Worm (Caenorhabditis elegans) whole organism, young adult: ENCODE data around the gene gst-4.
A peak's percentile ranks its signal among the peaks of the same experiment; 100 is the strongest.

ENCODE experiments used
- B0336.3 ChIP-seq: fragments of 200-800 bp; sonication (Bioruptor generic); IDR thresholded peaks from 2 replicates; pipeline ENCODE4 v1.3.6; 2022; ENCODE audit warnings: missing genetic modification characterization, missing compliant biosample characterization
- F39B2.1 ChIP-seq: fragments of 200-800 bp; sonication (Bioruptor generic); IDR thresholded peaks from 2 replicates; pipeline ENCODE4 v1.3.6; 2022; ENCODE audit warnings: missing genetic modification reagents, missing genetic modification characterization, missing compliant biosample characterization
- F49E8.2 ChIP-seq: sonication (generic microtip); optimal IDR thresholded peaks from 3 replicates; lab custom pipeline; 2017; ENCODE audit warnings: missing genetic modification characterization, mild to moderate bottlenecking, missing compliant biosample characterization, antibody characterized with exemption, moderate library complexity; ENCODE audit not compliant: insufficient read depth
- F52B5.7 ChIP-seq: sonication (generic microtip); optimal IDR thresholded peaks from 2 replicates; lab custom pipeline; 2016; ENCODE audit warnings: mild to moderate bottlenecking, missing genetic modification characterization, missing compliant biosample characterization
- F55B11.4 ChIP-seq: sonication (generic microtip); optimal IDR thresholded peaks from 2 replicates; lab custom pipeline; 2016; ENCODE audit warnings: missing compliant biosample characterization, missing genetic modification characterization, borderline replicate concordance; ENCODE audit not compliant: insufficient read depth
- K12H6.12 ChIP-seq: fragments of 200-800 bp; sonication (Bioruptor generic); optimal IDR thresholded peaks from 2 replicates; lab custom pipeline; 2018; ENCODE audit warnings: mild to moderate bottlenecking, missing genetic modification characterization, missing compliant biosample characterization
- T07F8.4 ChIP-seq: sonication (generic microtip); optimal IDR thresholded peaks from 2 replicates; lab custom pipeline; 2016; ENCODE audit warnings: mild to moderate bottlenecking, missing genetic modification characterization, moderate library complexity, missing compliant biosample characterization
- T26A5.8 ChIP-seq: sonication (generic microtip); optimal IDR thresholded peaks from 2 replicates; lab custom pipeline; 2016; ENCODE audit warnings: missing genetic modification characterization, missing compliant biosample characterization
- Y53F4B.3 ChIP-seq: fragments of 200-800 bp; sonication (Bioruptor generic); IDR thresholded peaks from 2 replicates; pipeline ENCODE4 v1.3.6; 2022; ENCODE audit warnings: missing genetic modification reagents, missing genetic modification characterization, missing compliant biosample characterization
- Y53G8AR.9 ChIP-seq: fragments of 200-800 bp; sonication (Bioruptor generic); conservative IDR thresholded peaks from 2 replicates; pipeline ENCODE4 v1.3.6; 2022; ENCODE audit warnings: missing genetic modification reagents, missing genetic modification characterization, missing compliant biosample characterization
- Y79H2A.3 ChIP-seq: fragments of 200-800 bp; sonication (Bioruptor generic); conservative IDR thresholded peaks from 2 replicates; pipeline ENCODE4 v1.3.6; 2022; ENCODE audit warnings: missing genetic modification reagents, missing genetic modification characterization, missing compliant biosample characterization
- Y95B8A.8 ChIP-seq: fragments of 200-800 bp; sonication (Bioruptor generic); IDR thresholded peaks from 2 replicates; pipeline ENCODE4 v1.3.6; 2022; ENCODE audit warnings: missing genetic modification reagents, missing genetic modification characterization, missing compliant biosample characterization
- aptf-2 ChIP-seq: fragments of 200-800 bp; sonication (Bioruptor generic); conservative IDR thresholded peaks from 2 replicates; pipeline ENCODE4 v1.3.6; 2022; ENCODE audit warnings: missing genetic modification reagents, missing genetic modification characterization, missing compliant biosample characterization
- aptf-3 ChIP-seq: fragments of 200-800 bp; sonication (Bioruptor generic); IDR thresholded peaks from 2 replicates; pipeline ENCODE4 v1.3.6; 2022; ENCODE audit warnings: missing genetic modification characterization, missing compliant biosample characterization
- cebp-2 ChIP-seq: fragments of 200-800 bp; sonication (Bioruptor generic); IDR thresholded peaks from 2 replicates; pipeline ENCODE4 v1.3.6; 2022; ENCODE audit warnings: missing genetic modification characterization, missing compliant biosample characterization
- ceh-58 ChIP-seq: fragments of 200-800 bp; sonication (Bioruptor generic); IDR thresholded peaks from 2 replicates; pipeline ENCODE4 v1.3.6; 2022; ENCODE audit warnings: missing genetic modification characterization, missing compliant biosample characterization
- ceh-79 ChIP-seq: sonication (generic microtip); optimal IDR thresholded peaks from 2 replicates; lab custom pipeline; 2017; ENCODE audit warnings: mild to moderate bottlenecking, missing genetic modification characterization, missing compliant biosample characterization
- chd-7 ChIP-seq: sonication (generic microtip); optimal IDR thresholded peaks from 2 replicates; lab custom pipeline; 2016; ENCODE audit warnings: mild to moderate bottlenecking, missing genetic modification characterization, moderate library complexity, missing compliant biosample characterization
- dox-1 ChIP-seq: fragments of 200-800 bp; sonication (Bioruptor generic); IDR thresholded peaks from 2 replicates; pipeline ENCODE4 v1.3.6; 2022; ENCODE audit warnings: missing genetic modification reagents, missing genetic modification characterization, missing compliant biosample characterization
- egl-18 ChIP-seq: fragments of 200-800 bp; sonication (Bioruptor generic); IDR thresholded peaks from 2 replicates; pipeline ENCODE4 v1.3.6; 2022; ENCODE audit warnings: missing genetic modification reagents, missing genetic modification characterization, missing compliant biosample characterization
- egl-44 ChIP-seq: fragments of 200-800 bp; sonication (Bioruptor generic); IDR thresholded peaks from 2 replicates; pipeline ENCODE4 v1.3.6; 2022; ENCODE audit warnings: missing genetic modification reagents, missing genetic modification characterization, missing compliant biosample characterization
- ekl-4 ChIP-seq: fragments of 200-800 bp; sonication (Bioruptor generic); IDR thresholded peaks from 2 replicates; pipeline ENCODE4 v1.3.6; 2022; ENCODE audit warnings: missing genetic modification reagents, missing genetic modification characterization, missing compliant biosample characterization
- fkh-3 ChIP-seq: sonication (generic microtip); optimal IDR thresholded peaks from 2 replicates; lab custom pipeline; 2016; ENCODE audit warnings: mild to moderate bottlenecking, missing genetic modification characterization, missing compliant biosample characterization
- hlh-26 ChIP-seq: fragments of 200-800 bp; sonication (Bioruptor generic); conservative IDR thresholded peaks from 2 replicates; pipeline ENCODE4 v1.3.6; 2022; ENCODE audit warnings: missing genetic modification reagents, missing genetic modification characterization, missing compliant biosample characterization
- hrde-1 ChIP-seq: sonication (generic microtip); optimal IDR thresholded peaks from 2 replicates; lab custom pipeline; 2016; ENCODE audit warnings: missing genetic modification characterization, mild to moderate bottlenecking, missing compliant biosample characterization, moderate library complexity, missing genotype, missing genetic modification reagents, borderline replicate concordance
- lin-26 ChIP-seq: fragments of 200-800 bp; sonication (Bioruptor generic); IDR thresholded peaks from 2 replicates; pipeline ENCODE4 v1.3.6; 2022; ENCODE audit warnings: missing genetic modification reagents, missing genetic modification characterization, missing compliant biosample characterization
- lin-35 ChIP-seq, 3 experiments: fragments of 150-350 bp in 2 of 3; sonication (generic microtip) in 1 of 3; optimal IDR thresholded peaks; 2 replicates each; lab custom pipeline; 2014 to 2018; ENCODE audit warnings: missing biosample characterization in 3 of 3, missing genetic modification characterization in 3 of 3, missing genetic modification reagents in 3 of 3
- madf-6 ChIP-seq: fragments of 200-800 bp; sonication (Bioruptor generic); IDR thresholded peaks from 2 replicates; pipeline ENCODE4 v1.3.6; 2022; ENCODE audit warnings: missing genetic modification reagents, missing genetic modification characterization, missing compliant biosample characterization
- madf-8 ChIP-seq: fragments of 200-800 bp; sonication (Bioruptor generic); conservative IDR thresholded peaks from 2 replicates; pipeline ENCODE4 v1.3.6; 2022; ENCODE audit warnings: missing genetic modification reagents, missing genetic modification characterization, missing compliant biosample characterization
- mel-28 ChIP-seq: sonication (generic microtip); optimal IDR thresholded peaks from 2 replicates; lab custom pipeline; 2016; ENCODE audit warnings: borderline replicate concordance, mild to moderate bottlenecking, missing genetic modification characterization, missing compliant biosample characterization
- mxl-1 ChIP-seq: sonication (generic microtip); optimal IDR thresholded peaks from 2 replicates; lab custom pipeline; 2016; ENCODE audit warnings: missing genetic modification characterization, missing compliant biosample characterization
- nfya-1 ChIP-seq: sonication (generic microtip); optimal IDR thresholded peaks from 2 replicates; lab custom pipeline; 2017; ENCODE audit warnings: antibody characterized with exemption, missing compliant biosample characterization, missing genetic modification characterization, borderline replicate concordance; ENCODE audit not compliant: insufficient read depth
- nfyb-1 ChIP-seq: fragments of 200-800 bp; sonication (Bioruptor generic); IDR thresholded peaks from 2 replicates; pipeline ENCODE4 v1.3.6; 2022; ENCODE audit warnings: missing genetic modification reagents, missing genetic modification characterization, missing compliant biosample characterization
- nhr-27 ChIP-seq: fragments of 200-800 bp; sonication (Bioruptor generic); optimal IDR thresholded peaks from 2 replicates; lab custom pipeline; 2018; ENCODE audit warnings: mild to moderate bottlenecking, missing genetic modification characterization, moderate library complexity, missing compliant biosample characterization
- nhr-90 ChIP-seq: sonication (generic microtip); optimal IDR thresholded peaks from 2 replicates; lab custom pipeline; 2016; ENCODE audit warnings: missing genotype, mild to moderate bottlenecking, missing genetic modification characterization, missing compliant biosample characterization
- pha-4 ChIP-seq: fragments of 150-350 bp; sonication (generic microtip); optimal IDR thresholded peaks from 2 replicates; lab custom pipeline; 2014; ENCODE audit warnings: missing biosample characterization, missing genetic modification reagents, missing genetic modification characterization
- sdz-38 ChIP-seq: sonication (generic microtip); optimal IDR thresholded peaks from 2 replicates; lab custom pipeline; 2016; ENCODE audit warnings: missing genotype, missing genetic modification characterization, missing compliant biosample characterization
- tbx-9 ChIP-seq: sonication (generic microtip); optimal IDR thresholded peaks from 2 replicates; lab custom pipeline; 2016; ENCODE audit warnings: borderline replicate concordance, missing genetic modification characterization, inconsistent platforms, missing compliant biosample characterization
- tlf-1 ChIP-seq: fragments of 200-800 bp; sonication (Bioruptor generic); optimal IDR thresholded peaks from 2 replicates; lab custom pipeline; 2018; ENCODE audit warnings: mild to moderate bottlenecking, missing genetic modification characterization, missing compliant biosample characterization
- unc-130 ChIP-seq: sonication (generic microtip); optimal IDR thresholded peaks from 2 replicates; lab custom pipeline; 2016; ENCODE audit warnings: missing genetic modification reagents, missing genetic modification characterization, missing compliant biosample characterization
- unc-62 ChIP-seq: fragments of 150-350 bp; optimal IDR thresholded peaks from 2 replicates; lab custom pipeline; 2014; ENCODE audit warnings: missing biosample characterization, missing genetic modification reagents, missing genetic modification characterization
- ztf-18 ChIP-seq: sonication (generic microtip); optimal IDR thresholded peaks from 2 replicates; lab custom pipeline; 2016; ENCODE audit warnings: missing genotype, mild to moderate bottlenecking, missing genetic modification characterization, missing compliant biosample characterization
- ztf-22 ChIP-seq: fragments of 200-800 bp; sonication (Bioruptor generic); optimal IDR thresholded peaks from 2 replicates; lab custom pipeline; 2018; ENCODE audit warnings: mild to moderate bottlenecking, missing genetic modification characterization, moderate library complexity, missing compliant biosample characterization
- ztf-28 ChIP-seq: fragments of 200-800 bp; sonication (Bioruptor generic); IDR thresholded peaks from 2 replicates; pipeline ENCODE4 v1.3.6; 2022; ENCODE audit warnings: missing genetic modification reagents, missing genetic modification characterization, missing compliant biosample characterization

Gene gst-4

DNA sequence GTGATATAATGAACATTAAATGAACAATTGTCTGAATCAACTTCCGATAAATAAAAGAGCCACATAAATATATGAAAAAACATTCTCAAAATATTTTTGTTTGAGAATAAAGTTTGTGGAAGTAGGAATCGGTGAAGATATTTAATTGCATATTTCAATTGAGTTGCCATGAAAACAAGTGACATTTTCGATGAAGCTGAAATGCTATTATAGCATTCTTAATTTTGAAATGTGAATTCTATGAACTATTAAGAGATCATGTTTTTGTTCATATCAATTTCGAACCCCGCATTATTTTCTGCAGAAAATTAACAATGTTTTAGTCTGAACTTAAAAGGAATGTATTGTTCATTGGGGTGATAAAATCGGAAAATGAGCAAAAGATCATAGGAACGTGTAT lies 19.8 kb upstream of the gst-4 start, which contains the start of gene irld-21:
Gene irld-21 (minus strand): TSS at position 101 of the 400 bp plus-strand sequence.
- TF ChIP-seq tlf-1 (GFP tag; lab: Kevin White, UChicago) = no peak
- no peak for TF ChIP-seq unc-130 (GFP tag; lab: Kevin White, UChicago)
- no peak for TF ChIP-seq tbx-9 (tag; lab: Kevin White, UChicago)
- TF ChIP-seq sdz-38 (tag; lab: Kevin White, UChicago) = no peak
- TF ChIP-seq F49E8.2 (tag; lab: Kevin White, UChicago) = no peak
- TF ChIP-seq hlh-26 (GFP tag; lab: Robert Waterston, UW) = no peak
- no peak for TF ChIP-seq ekl-4 (GFP tag; lab: Robert Waterston, UW)
- no peak for TF ChIP-seq mel-28
- TF ChIP-seq ceh-79 = no peak
- no peak for TF ChIP-seq pha-4 (tag; lab: Kevin White, UChicago)
- TF ChIP-seq dox-1 (GFP tag; lab: Robert Waterston, UW) = no peak
- TF ChIP-seq K12H6.12 = no peak
- TF ChIP-seq mxl-1 (tag; lab: Kevin White, UChicago) = no peak
- TF ChIP-seq chd-7 (tag; lab: Kevin White, UChicago) = no peak
- TF ChIP-seq F39B2.1 = no peak
- TF ChIP-seq unc-62 (GFP tag; lab: Kevin White, UChicago) = no peak

DNA sequence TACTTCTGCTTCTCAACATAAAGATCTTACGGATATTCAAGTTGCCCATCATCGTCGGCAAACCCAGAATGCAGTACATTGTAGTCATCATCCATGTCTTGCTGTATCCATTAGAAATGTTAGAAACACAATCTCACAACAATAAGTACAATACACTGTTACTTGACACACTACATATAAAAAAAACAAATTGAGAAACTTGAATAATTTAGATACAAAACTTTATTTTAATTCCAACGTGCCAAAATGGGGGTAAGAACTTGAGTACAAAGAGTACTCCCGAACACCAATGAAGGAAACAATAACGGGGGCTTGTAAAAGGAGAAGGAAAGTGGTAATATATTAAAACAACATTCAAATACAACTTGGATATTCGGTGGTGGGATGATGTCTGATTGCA lies 15.5 kb upstream of the gst-4 start, which contains the start of gene ctf-18:
Gene ctf-18 (minus strand): TSS at position 101 of the 400 bp plus-strand sequence.
- TF ChIP-seq madf-6 (GFP tag; lab: Robert Waterston, UW) (0 out of 2 replicates have a peak, but pooled peaks have one; percentile 16), hrde-1 (peak; percentile 31), ztf-22 (no peak)

DNA sequence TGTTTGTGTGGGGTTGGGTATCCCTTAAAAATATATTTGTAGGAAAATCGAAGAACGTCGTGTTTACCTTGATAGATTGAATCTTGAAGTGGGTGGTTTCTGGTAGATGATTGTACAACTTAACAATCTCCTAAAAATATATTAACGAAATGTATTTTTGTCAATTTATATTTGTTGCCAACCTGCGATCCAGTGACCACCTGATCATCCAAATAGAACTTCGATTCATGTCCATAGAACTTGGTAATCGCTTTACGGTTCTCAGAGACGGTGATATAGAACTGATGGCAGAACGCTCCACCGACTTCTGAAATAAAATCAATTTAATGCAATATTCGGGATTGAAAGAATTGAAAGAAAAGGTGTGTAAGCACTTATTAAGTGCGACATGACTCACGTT lies 13.6 kb upstream of the gst-4 start:
- TF ChIP-seq Y53F4B.3 (GFP tag; lab: Robert Waterston, UW) (no peak), lin-26 (GFP tag; lab: Robert Waterston, UW) (0 out of 2 replicates have a peak, but pooled peaks have one; percentile 53)

DNA sequence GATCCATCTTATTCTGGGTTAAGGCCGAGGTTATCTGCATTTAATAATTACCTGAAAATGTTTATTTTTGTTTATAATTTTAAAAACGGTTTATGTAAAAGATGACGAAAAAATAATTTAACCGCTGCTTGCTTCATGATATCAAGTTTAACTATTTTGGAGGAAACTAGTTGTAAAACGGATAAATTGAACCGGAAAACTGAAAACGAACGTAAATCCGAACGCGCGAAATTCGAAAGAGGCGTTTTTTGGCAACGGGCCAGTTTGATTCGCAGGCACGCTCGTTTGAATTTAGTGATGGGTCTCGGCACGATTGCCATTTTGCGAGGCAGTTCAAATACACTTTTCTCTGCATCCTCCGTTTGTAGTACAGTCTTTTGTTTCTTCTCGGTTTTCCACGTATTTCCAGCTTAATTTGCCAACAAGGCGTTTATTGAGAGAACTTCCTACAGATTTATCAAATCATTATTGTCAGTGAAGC lies 13.1 kb upstream of the gst-4 start, which contains the start of the genes gtbp-1 and K08F4.3:
Gene gtbp-1 (minus strand): TSS at position 51 of the 481 bp plus-strand sequence.
Gene K08F4.3 (plus strand): TSS at position 352 of the 481 bp plus-strand sequence.
- TF ChIP-seq cebp-2 (GFP tag; lab: Robert Waterston, UW) (no peak), Y79H2A.3 (GFP tag; lab: Robert Waterston, UW) (no peak), nhr-90 (tag; lab: Kevin White, UChicago) (no peak), madf-8 (GFP tag; lab: Robert Waterston, UW) (peak; percentile 56), F52B5.7 (no peak), egl-44 (no peak), nfya-1 (tag; lab: Kevin White, UChicago) (no peak), lin-35 (GFP tag; optimal IDR thresholded peaks at IDR 0.05; lab: Kevin White, UChicago) (no peak), ztf-28 (GFP tag; lab: Robert Waterston, UW) (no peak), chd-7 (tag; lab: Kevin White, UChicago) (no peak), aptf-3 (GFP tag; lab: Robert Waterston, UW) (no peak), Y95B8A.8 (GFP tag; lab: Robert Waterston, UW) (0 out of 2 replicates have a peak, but pooled peaks have one; percentile 13), nfyb-1 (0 out of 2 replicates have a peak, but pooled peaks have one; percentile 44), ekl-4 (GFP tag; lab: Robert Waterston, UW) (peak; percentile 46; the same call in 1 of the 2 replicates), aptf-2 (GFP tag; lab: Robert Waterston, UW) (no peak), F55B11.4 (tag; lab: Kevin White, UChicago) (no peak), ceh-58 (GFP tag; lab: Robert Waterston, UW) (no peak), fkh-3 (no peak), madf-6 (GFP tag; lab: Robert Waterston, UW) (peak; percentile 81), B0336.3 (no peak), hrde-1 (no peak), nhr-27 (tag; lab: Kevin White, UChicago) (no peak), Y53G8AR.9 (no peak), egl-18 (GFP tag; lab: Robert Waterston, UW) (no peak), T07F8.4 (tag; lab: Kevin White, UChicago) (no peak), T26A5.8 (no peak), ztf-18 (tag; lab: Kevin White, UChicago) (no peak)
